Worm (Caenorhabditis elegans) whole organism, L4 larva: Measurements from ENCODE around the gene B0302.5.

Experiments
- F26F4.8 ChIP-seq: fragments of 200-800 bp; sonication (Bioruptor generic); conservative IDR thresholded peaks from 2 replicates; pipeline ENCODE4 v1.3.6; 2022; ENCODE audit warnings: missing genetic modification characterization, missing compliant biosample characterization
- F37D6.2 ChIP-seq: sonication (generic microtip); optimal IDR thresholded peaks from 2 replicates; lab custom pipeline; 2016; ENCODE audit warnings: mild to moderate bottlenecking, missing genetic modification characterization, missing compliant biosample characterization
- T20F7.1 ChIP-seq: fragments of 200-800 bp; sonication (Bioruptor generic); optimal IDR thresholded peaks from 2 replicates; lab custom pipeline; 2018; ENCODE audit warnings: mild to moderate bottlenecking, missing genetic modification characterization, missing compliant biosample characterization
- T26A8.4 ChIP-seq: fragments of 200-800 bp; sonication (Bioruptor generic); IDR thresholded peaks from 2 replicates; pipeline ENCODE4 v1.3.6; 2022; ENCODE audit warnings: missing genetic modification characterization, missing compliant biosample characterization
- Y48G9A.11 ChIP-seq: fragments of 200-800 bp; sonication (Bioruptor generic); IDR thresholded peaks from 2 replicates; pipeline ENCODE4 v1.3.6; 2022; ENCODE audit warnings: missing genetic modification reagents, missing genetic modification characterization, missing compliant biosample characterization
- aha-1 ChIP-seq: fragments of 150-350 bp; peaks from one replicate; lab custom pipeline; 2014; ENCODE audit warnings: missing biosample characterization, missing genetic modification characterization
- aly-2 ChIP-seq: sonication (generic microtip); optimal IDR thresholded peaks from 2 replicates; lab custom pipeline; 2018; ENCODE audit warnings: missing biosample characterization, missing genetic modification characterization
- ama-1 ChIP-seq: fragments of 150-350 bp; optimal IDR thresholded peaks from 2 replicates; lab custom pipeline; 2014; ENCODE audit warnings: inconsistent platforms, mixed read lengths
- attf-4 ChIP-seq: sonication (generic microtip); optimal IDR thresholded peaks from 3 replicates; lab custom pipeline; 2017; ENCODE audit warnings: missing biosample characterization, missing genetic modification characterization
- ceh-44 ChIP-seq: fragments of 200-800 bp; sonication (Bioruptor generic); IDR thresholded peaks from 2 replicates; pipeline ENCODE4 v1.3.6; 2022; ENCODE audit warnings: missing genetic modification reagents, missing genetic modification characterization, missing compliant biosample characterization
- daf-16 ChIP-seq, 3 experiments: sonication (generic microtip); optimal IDR thresholded peaks; 2 replicates each; lab custom pipeline; 2016 to 2017; ENCODE audit warnings: missing genetic modification characterization in 3 of 3, missing genetic modification reagents in 3 of 3, mild to moderate bottlenecking in 2 of 3, missing compliant biosample characterization in 2 of 3, missing biosample characterization in 1 of 3, moderate library complexity in 1 of 3
- daf-8 ChIP-seq: fragments of 200-800 bp; sonication (Bioruptor generic); IDR thresholded peaks from 2 replicates; pipeline ENCODE4 v1.3.6; 2022; ENCODE audit warnings: missing genetic modification characterization, missing compliant biosample characterization
- dmd-6 ChIP-seq: fragments of 200-800 bp; sonication (Bioruptor generic); IDR thresholded peaks from 2 replicates; pipeline ENCODE4 v1.3.6; 2022; ENCODE audit warnings: missing genetic modification reagents, missing genetic modification characterization, missing compliant biosample characterization
- dmd-8 ChIP-seq: fragments of 200-800 bp; sonication (Bioruptor generic); IDR thresholded peaks from 2 replicates; pipeline ENCODE4 v1.3.6; 2022; ENCODE audit warnings: missing genetic modification characterization, missing compliant biosample characterization
- dmd-9 ChIP-seq: fragments of 200-800 bp; sonication (Bioruptor generic); IDR thresholded peaks from 2 replicates; pipeline ENCODE4 v1.3.6; 2022; ENCODE audit warnings: missing genetic modification reagents, missing genetic modification characterization, missing compliant biosample characterization
- egl-43 ChIP-seq: fragments of 200-800 bp; sonication (Bioruptor generic); IDR thresholded peaks from 2 replicates; pipeline ENCODE4 v1.3.6; 2022; ENCODE audit warnings: missing genetic modification reagents, missing genetic modification characterization, missing compliant biosample characterization
- fkh-10 ChIP-seq: fragments of 150-350 bp; optimal IDR thresholded peaks from 2 replicates; lab custom pipeline; 2014; ENCODE audit warnings: missing biosample characterization, missing genetic modification reagents, missing genetic modification characterization
- fos-1 ChIP-seq: fragments of 150-350 bp; optimal IDR thresholded peaks from 2 replicates; lab custom pipeline; 2014; ENCODE audit warnings: missing biosample characterization, missing genetic modification characterization
- hif-1 ChIP-seq, 2 experiments: sonication (generic microtip); optimal IDR thresholded peaks; 2 replicates each; lab custom pipeline; 2016 to 2017; ENCODE audit warnings: missing compliant biosample characterization in 2 of 2, missing genetic modification characterization in 2 of 2, missing genetic modification reagents in 2 of 2, missing genotype in 2 of 2, mild to moderate bottlenecking in 1 of 2
- hlh-11 ChIP-seq: fragments of 200-800 bp; sonication (Bioruptor generic); optimal IDR thresholded peaks from 2 replicates; lab custom pipeline; 2018; ENCODE audit warnings: mild to moderate bottlenecking, missing genetic modification characterization, missing compliant biosample characterization
- jun-1 ChIP-seq: fragments of 150-350 bp; optimal IDR thresholded peaks from 2 replicates; lab custom pipeline; 2014; ENCODE audit warnings: missing biosample characterization, missing genetic modification reagents, missing genetic modification characterization
- lim-7 ChIP-seq: fragments of 200-800 bp; sonication (Bioruptor generic); IDR thresholded peaks from 2 replicates; pipeline ENCODE4 v1.3.6; 2022; ENCODE audit warnings: missing genetic modification characterization, missing compliant biosample characterization
- lin-15B ChIP-seq: fragments of 150-350 bp; sonication (generic microtip); optimal IDR thresholded peaks from 3 replicates; lab custom pipeline; 2014; ENCODE audit warnings: missing biosample characterization, missing genetic modification characterization
- lin-29 ChIP-seq: fragments of 200-800 bp; sonication (Bioruptor generic); IDR thresholded peaks from 2 replicates; pipeline ENCODE4 v1.3.6; 2022; ENCODE audit warnings: missing genetic modification reagents, missing genetic modification characterization, missing compliant biosample characterization
- lir-3 ChIP-seq: sonication (generic microtip); optimal IDR thresholded peaks from 2 replicates; lab custom pipeline; 2016; ENCODE audit warnings: mild to moderate bottlenecking, missing genetic modification characterization, missing compliant biosample characterization
- madf-9 ChIP-seq: fragments of 200-800 bp; sonication (Bioruptor generic); conservative IDR thresholded peaks from 2 replicates; pipeline ENCODE4 v1.3.6; 2022; ENCODE audit warnings: missing genetic modification reagents, missing genetic modification characterization, missing compliant biosample characterization
- mep-1 ChIP-seq: fragments of 150-350 bp; sonication (generic microtip); optimal IDR thresholded peaks from 3 replicates; lab custom pipeline; 2014; ENCODE audit warnings: missing biosample characterization, missing genetic modification characterization
- mes-2 ChIP-seq: sonication (generic microtip); optimal IDR thresholded peaks from 2 replicates; lab custom pipeline; 2016; ENCODE audit warnings: missing genotype, mild to moderate bottlenecking, missing genetic modification characterization, missing compliant biosample characterization; ENCODE audit not compliant: poor library complexity, severe bottlenecking
- nhr-102 ChIP-seq: sonication (generic microtip); optimal IDR thresholded peaks from 2 replicates; lab custom pipeline; 2016; ENCODE audit warnings: mild to moderate bottlenecking, missing genetic modification characterization, moderate library complexity, missing compliant biosample characterization
- nhr-237 ChIP-seq: sonication (generic microtip); optimal IDR thresholded peaks from 2 replicates; lab custom pipeline; 2017; ENCODE audit warnings: missing biosample characterization, missing genetic modification characterization
- nhr-28 ChIP-seq: fragments of 150-350 bp; optimal IDR thresholded peaks from 2 replicates; lab custom pipeline; 2014; ENCODE audit warnings: missing biosample characterization, missing genetic modification characterization
- pha-4 ChIP-seq, 2 experiments: fragments of 150-350 bp in 1 of 2; fragments of 200-800 bp in 1 of 2; sonication (Bioruptor generic) in 1 of 2; IDR thresholded peaks in 1 of 2; optimal IDR thresholded peaks in 1 of 2; 2 replicates each; pipeline versions ENCODE4 v1.3.6 to Lab custom; 2014 to 2022; ENCODE audit warnings: missing genetic modification characterization in 2 of 2, missing genetic modification reagents in 2 of 2, missing biosample characterization in 1 of 2, missing compliant biosample characterization in 1 of 2
- php-3 ChIP-seq: fragments of 200-800 bp; sonication (Bioruptor generic); IDR thresholded peaks from 2 replicates; pipeline ENCODE4 v1.3.6; 2022; ENCODE audit warnings: missing genetic modification reagents, missing genetic modification characterization, missing compliant biosample characterization
- pqm-1 ChIP-seq: sonication (generic microtip); optimal IDR thresholded peaks from 2 replicates; lab custom pipeline; 2017; ENCODE audit warnings: missing biosample characterization, missing genetic modification characterization
- rbr-2 ChIP-seq: sonication (generic microtip); optimal IDR thresholded peaks from 2 replicates; lab custom pipeline; 2016; ENCODE audit warnings: missing genotype, missing genetic modification characterization, missing compliant biosample characterization
- set-16 ChIP-seq: fragments of 200-800 bp; sonication (Bioruptor generic); IDR thresholded peaks from 2 replicates; pipeline ENCODE4 v1.3.6; 2022; ENCODE audit warnings: missing genetic modification reagents, missing genetic modification characterization, missing compliant biosample characterization
- snpc-4 ChIP-seq: fragments of 150-350 bp; optimal IDR thresholded peaks from 2 replicates; lab custom pipeline; 2014; ENCODE audit warnings: missing biosample characterization, missing genetic modification characterization
- tag-97 ChIP-seq: fragments of 200-800 bp; sonication (Bioruptor generic); IDR thresholded peaks from 2 replicates; pipeline ENCODE4 v1.3.6; 2022; ENCODE audit warnings: missing genetic modification characterization, missing compliant biosample characterization
- unc-130 ChIP-seq: sonication (generic microtip); optimal IDR thresholded peaks from 2 replicates; lab custom pipeline; 2016; ENCODE audit warnings: missing genetic modification reagents, missing genetic modification characterization, missing compliant biosample characterization
- unc-39 ChIP-seq: sonication (generic microtip); optimal IDR thresholded peaks from 2 replicates; lab custom pipeline; 2017; ENCODE audit warnings: missing biosample characterization, missing genetic modification characterization
- vab-7 ChIP-seq: fragments of 200-800 bp; sonication (Bioruptor generic); IDR thresholded peaks from 2 replicates; pipeline ENCODE4 v1.3.6; 2022; ENCODE audit warnings: missing genetic modification reagents, missing genetic modification characterization, missing compliant biosample characterization
- zip-2 ChIP-seq: fragments of 150-350 bp; optimal IDR thresholded peaks from 2 replicates; lab custom pipeline; 2014; ENCODE audit warnings: missing biosample characterization, missing genetic modification characterization

The B0302.5 gene

ce11 chrX:17215753-17216152 lies 20.8 kb upstream of the B0302.5 start:
- TF ChIP-seq vab-7 (GFP tag; lab: Robert Waterston, UW): no peak
- TF ChIP-seq set-16: peak; percentile 61
- TF ChIP-seq daf-8 (GFP tag; lab: Robert Waterston, UW): no peak
- no peak for TF ChIP-seq zip-2 (tag; lab: Kevin White, UChicago)
- TF ChIP-seq nhr-237: no peak
- peak; percentile 7; the same call in 1 of the 2 replicates for TF ChIP-seq pha-4 (GFP tag; IDR thresholded peaks at IDR 0.05; lab: Robert Waterston, UW)
- no peak for TF ChIP-seq pha-4 (tag; optimal IDR thresholded peaks at IDR 0.05; lab: Kevin White, UChicago)
- no peak for TF ChIP-seq mes-2 (tag; lab: Kevin White, UChicago)
- TF ChIP-seq fkh-10 (GFP tag; lab: Kevin White, UChicago): no peak
- no peak for TF ChIP-seq mep-1 (tag; lab: Kevin White, UChicago)
- TF ChIP-seq pqm-1 (tag; lab: Kevin White, UChicago): no peak
- TF ChIP-seq ceh-44 (GFP tag; lab: Robert Waterston, UW): no peak
- no peak for TF ChIP-seq T20F7.1
- TF ChIP-seq tag-97 (GFP tag; lab: Robert Waterston, UW): no peak
- TF ChIP-seq php-3 (GFP tag; lab: Robert Waterston, UW): no peak
- no peak for TF ChIP-seq madf-9 (GFP tag; lab: Robert Waterston, UW)
- TF ChIP-seq F37D6.2: no peak
- TF ChIP-seq aha-1 (tag; lab: Kevin White, UChicago): peak; percentile 59
- no peak for TF ChIP-seq egl-43 (GFP tag; lab: Robert Waterston, UW)
- no peak for TF ChIP-seq lin-29 (GFP tag; lab: Robert Waterston, UW)
- no peak for TF ChIP-seq fos-1 (tag; lab: Kevin White, UChicago)
- TF ChIP-seq F26F4.8 (GFP tag; lab: Robert Waterston, UW): no peak
- TF ChIP-seq lim-7: no peak
- TF ChIP-seq dmd-9 (GFP tag; lab: Robert Waterston, UW): peak; percentile 40; the same call in 1 of the 2 replicates
- no peak for TF ChIP-seq Y48G9A.11 (GFP tag; lab: Robert Waterston, UW)
- no peak for TF ChIP-seq aly-2 (tag; lab: Kevin White, UChicago)
- no peak for TF ChIP-seq dmd-8 (GFP tag; lab: Robert Waterston, UW)
- no peak for TF ChIP-seq ama-1
- TF ChIP-seq, all 104 proteins: peak for 4

ce11 chrX:17214803-17215202 lies 19.9 kb upstream of the B0302.5 start, which contains the start of gene acdh-10:
Gene acdh-10 (minus strand): TSS chrX:17214903.
- TF ChIP-seq dmd-6 (GFP tag; lab: Robert Waterston, UW): no peak
- TF ChIP-seq daf-16 (GFP tag; optimal IDR thresholded peaks at IDR 0.05; lab: Kevin White, UChicago): no peak
- peak; percentile 3 for TF ChIP-seq daf-16 (tag; optimal IDR thresholded peaks at IDR 0.05; lab: Kevin White, UChicago)
- TF ChIP-seq php-3 (GFP tag; lab: Robert Waterston, UW): no peak
- no peak for TF ChIP-seq nhr-237
- no peak for TF ChIP-seq pha-4 (GFP tag; IDR thresholded peaks at IDR 0.05; lab: Robert Waterston, UW)
- no peak for TF ChIP-seq pha-4 (tag; optimal IDR thresholded peaks at IDR 0.05; lab: Kevin White, UChicago)
- no peak for TF ChIP-seq lin-15B
- no peak for TF ChIP-seq rbr-2 (tag; lab: Kevin White, UChicago)
- no peak for TF ChIP-seq nhr-102 (tag; lab: Kevin White, UChicago)
- no peak for TF ChIP-seq lir-3 (tag; lab: Kevin White, UChicago)
- peak; percentile 23 for TF ChIP-seq ama-1
- no peak for TF ChIP-seq unc-39
- TF ChIP-seq jun-1 (tag; lab: Kevin White, UChicago): no peak
- TF ChIP-seq mes-2 (tag; lab: Kevin White, UChicago): no peak
- TF ChIP-seq T26A8.4 (GFP tag; lab: Robert Waterston, UW): no peak
- TF ChIP-seq hif-1 (tag; optimal IDR thresholded peaks at IDR 0.05; lab: Kevin White, UChicago): no peak
- TF ChIP-seq aly-2 (tag; lab: Kevin White, UChicago): no peak
- no peak for TF ChIP-seq fkh-10 (GFP tag; lab: Kevin White, UChicago)
- TF ChIP-seq egl-43 (GFP tag; lab: Robert Waterston, UW): no peak

ce11 chrX:17211513-17211912 lies 16.6 kb upstream of the B0302.5 start:
- no peak for TF ChIP-seq unc-130 (GFP tag; lab: Kevin White, UChicago)
- no peak for TF ChIP-seq tag-97 (GFP tag; lab: Robert Waterston, UW)
- TF ChIP-seq lin-29 (GFP tag; lab: Robert Waterston, UW): no peak
- no peak for TF ChIP-seq nhr-28 (tag; lab: Kevin White, UChicago)
- no peak for TF ChIP-seq hlh-11 (tag; lab: Kevin White, UChicago)
- TF ChIP-seq attf-4 (tag; lab: Kevin White, UChicago): no peak
- no peak for TF ChIP-seq snpc-4 (tag; lab: Kevin White, UChicago)
